Fruit fly (Drosophila melanogaster) whole organism, embryonic: ENCODE measurements around the gene CG10301.

Experiments
- Adf1 ChIP-seq: fragments of 200-800 bp; sonication (Bioruptor generic); IDR thresholded peaks from 2 replicates; pipeline ENCODE4 v1.3.6; 2022; ENCODE audit warnings: missing biosample characterization, missing genetic modification characterization
- B-H1 ChIP-seq: fragments of 200-800 bp; sonication (Bioruptor generic); IDR thresholded peaks from 3 replicates; pipeline ENCODE4 v1.3.6; 2022; ENCODE audit warnings: missing biosample characterization, missing genetic modification characterization
- BEAF-32 ChIP-seq: fragments of 200-800 bp; sonication (Bioruptor generic); optimal IDR thresholded peaks from 3 replicates; lab custom pipeline; 2017; ENCODE audit warnings: missing biosample characterization, missing genetic modification characterization, mild to moderate bottlenecking, moderate library complexity, missing genetic modification reagents
- CG10267 ChIP-seq: fragments of 200-800 bp; sonication (Bioruptor generic); optimal IDR thresholded peaks from 2 replicates; lab custom pipeline; 2018; ENCODE audit warnings: missing biosample characterization, mild to moderate bottlenecking, missing genetic modification characterization, moderate library complexity
- CG10274 ChIP-seq: fragments of 200-800 bp; sonication (Bioruptor generic); optimal IDR thresholded peaks from 3 replicates; lab custom pipeline; 2017; ENCODE audit warnings: missing biosample characterization, mild to moderate bottlenecking, missing genetic modification characterization
- CG11398 ChIP-seq: fragments of 200-800 bp; sonication (Bioruptor generic); optimal IDR thresholded peaks from 2 replicates; lab custom pipeline; 2016; ENCODE audit warnings: missing biosample characterization, missing genetic modification characterization
- CG11723 ChIP-seq: fragments of 200-800 bp; sonication (Bioruptor generic); optimal IDR thresholded peaks from 2 replicates; lab custom pipeline; 2017; ENCODE audit warnings: missing biosample characterization, mild to moderate bottlenecking, missing genetic modification characterization
- CG12104 ChIP-seq: fragments of 200-800 bp; sonication (Bioruptor generic); optimal IDR thresholded peaks from 3 replicates; lab custom pipeline; 2016; ENCODE audit warnings: missing biosample characterization, missing genetic modification characterization
- CG13123 ChIP-seq: fragments of 200-800 bp; sonication (Bioruptor generic); optimal IDR thresholded peaks from 2 replicates; lab custom pipeline; 2016; ENCODE audit warnings: missing biosample characterization, missing genetic modification characterization
- CG14860 ChIP-seq: fragments of 200-800 bp; sonication (Bioruptor generic); IDR thresholded peaks from 3 replicates; pipeline ENCODE4 v1.3.6; 2022; ENCODE audit warnings: missing biosample characterization, missing genetic modification characterization; ENCODE audit not compliant: partially characterized antibody
- CG17568 ChIP-seq: fragments of 200-800 bp; sonication (Bioruptor generic); optimal IDR thresholded peaks from 2 replicates; lab custom pipeline; 2018; ENCODE audit warnings: missing biosample characterization, mild to moderate bottlenecking, missing genetic modification characterization, moderate library complexity
- CG17802 ChIP-seq: fragments of 200-800 bp; sonication (Bioruptor generic); optimal IDR thresholded peaks from 2 replicates; lab custom pipeline; 2018; ENCODE audit warnings: missing biosample characterization, mild to moderate bottlenecking, missing genetic modification characterization, moderate library complexity
- CG17829 ChIP-seq: fragments of 200-800 bp; optimal IDR thresholded peaks from 2 replicates; lab custom pipeline; 2019; ENCODE audit warnings: missing biosample characterization, mild to moderate bottlenecking, missing genetic modification characterization, moderate library complexity
- CG17912 ChIP-seq: fragments of 200-800 bp; sonication (Bioruptor generic); optimal IDR thresholded peaks from 2 replicates; lab custom pipeline; 2018; ENCODE audit warnings: missing biosample characterization, mild to moderate bottlenecking, missing genetic modification characterization
- CG31441 ChIP-seq: fragments of 200-800 bp; sonication (Bioruptor generic); IDR thresholded peaks from 2 replicates; pipeline ENCODE4 v1.3.6; 2022; ENCODE audit warnings: missing biosample characterization, missing genetic modification characterization
- CG34224 ChIP-seq: fragments of 200-800 bp; sonication (Bioruptor generic); IDR thresholded peaks from 3 replicates; pipeline ENCODE4 v1.3.6; 2022; ENCODE audit warnings: missing biosample characterization, missing genetic modification characterization; ENCODE audit not compliant: partially characterized antibody
- CG34422 ChIP-seq: fragments of 200-800 bp; sonication (Bioruptor generic); IDR thresholded peaks from 3 replicates; pipeline ENCODE4 v1.3.6; 2022; ENCODE audit warnings: missing biosample characterization, missing genetic modification characterization
- CG43689 ChIP-seq: fragments of 200-800 bp; sonication (Bioruptor generic); IDR thresholded peaks from 2 replicates; pipeline ENCODE4 v1.3.6; 2022; ENCODE audit warnings: missing biosample characterization, missing genetic modification characterization
- CG4854 ChIP-seq: fragments of 200-800 bp; sonication (Bioruptor generic); optimal IDR thresholded peaks from 2 replicates; lab custom pipeline; 2016; ENCODE audit warnings: missing biosample characterization, missing genetic modification characterization, inconsistent platforms
- CG6272 ChIP-seq: fragments of 200-800 bp; sonication (Bioruptor generic); IDR thresholded peaks from 2 replicates; pipeline ENCODE4 v1.3.6; 2022; ENCODE audit warnings: missing biosample characterization, missing genetic modification characterization
- CG6765 ChIP-seq: fragments of 200-800 bp; sonication (Bioruptor generic); optimal IDR thresholded peaks from 3 replicates; lab custom pipeline; 2017; ENCODE audit warnings: missing biosample characterization, mild to moderate bottlenecking, missing genetic modification characterization
- CG6791 ChIP-seq: fragments of 200-800 bp; sonication (Bioruptor generic); IDR thresholded peaks from 3 replicates; pipeline ENCODE4 v1.3.6; 2022; ENCODE audit warnings: missing biosample characterization, missing genetic modification characterization; ENCODE audit not compliant: partially characterized antibody
- CG9797 ChIP-seq: fragments of 200-800 bp; sonication (Bioruptor generic); optimal IDR thresholded peaks from 3 replicates; lab custom pipeline; 2018; ENCODE audit warnings: missing biosample characterization, mild to moderate bottlenecking, missing genetic modification characterization
- CG9876 ChIP-seq: fragments of 200-800 bp; sonication (Bioruptor generic); optimal IDR thresholded peaks from 2 replicates; lab custom pipeline; 2016; ENCODE audit warnings: missing biosample characterization, missing genetic modification characterization
- Hmr ChIP-seq: fragments of 200-800 bp; sonication (Bioruptor generic); optimal IDR thresholded peaks from 3 replicates; lab custom pipeline; 2017; ENCODE audit warnings: mild to moderate bottlenecking, missing biosample characterization, missing genetic modification reagents, missing genetic modification characterization
- NFAT ChIP-seq: fragments of 200-800 bp; sonication (Bioruptor generic); IDR thresholded peaks from 2 replicates; pipeline ENCODE4 v1.3.6; 2022; ENCODE audit warnings: missing biosample characterization, missing genetic modification characterization
- PHDP ChIP-seq: fragments of 200-800 bp; sonication (Bioruptor generic); optimal IDR thresholded peaks from 3 replicates; lab custom pipeline; 2018; ENCODE audit warnings: missing biosample characterization, mild to moderate bottlenecking, missing genetic modification characterization, moderate library complexity
- Pdp1 ChIP-seq, 2 experiments: fragments of 200-800 bp; sonication (Bioruptor generic); optimal IDR thresholded peaks; 3 replicates each; lab custom pipeline; 2016; ENCODE audit warnings: missing biosample characterization in 2 of 2, missing genetic modification characterization in 2 of 2, mild to moderate bottlenecking in 1 of 2, moderate library complexity in 1 of 2
- Spps ChIP-seq: fragments of 200-800 bp; sonication (Bioruptor generic); optimal IDR thresholded peaks from 2 replicates; lab custom pipeline; 2018; ENCODE audit warnings: missing biosample characterization, mild to moderate bottlenecking, missing genetic modification characterization
- bbx ChIP-seq: fragments of 200-800 bp; sonication (Bioruptor generic); IDR thresholded peaks from 2 replicates; pipeline ENCODE4 v1.3.6; 2022; ENCODE audit warnings: missing biosample characterization, missing genetic modification characterization; ENCODE audit not compliant: partially characterized antibody
- bigmax ChIP-seq: fragments of 200-800 bp; sonication (Bioruptor generic); optimal IDR thresholded peaks from 2 replicates; lab custom pipeline; 2018; ENCODE audit warnings: missing biosample characterization, mild to moderate bottlenecking, missing genetic modification characterization
- corto ChIP-seq: fragments of 200-800 bp; sonication (Bioruptor generic); optimal IDR thresholded peaks from 2 replicates; lab custom pipeline; 2016; ENCODE audit warnings: missing biosample characterization, mild to moderate bottlenecking, missing genetic modification characterization, moderate library complexity
- disco-r ChIP-seq: fragments of 200-800 bp; sonication (Bioruptor generic); optimal IDR thresholded peaks from 2 replicates; lab custom pipeline; 2016; ENCODE audit warnings: missing biosample characterization, missing genetic modification characterization
- ham ChIP-seq: fragments of 200-800 bp; sonication (Bioruptor generic); IDR thresholded peaks from 2 replicates; pipeline ENCODE4 v1.3.6; 2022; ENCODE audit warnings: missing biosample characterization, missing genetic modification characterization
- hkb ChIP-seq, 2 experiments: fragments of 200-800 bp in 1 of 2; fragments of >200 bp in 1 of 2; sonication (Bioruptor generic) in 1 of 2; IDR thresholded peaks in 1 of 2; optimal IDR thresholded peaks in 1 of 2; 2 replicates each; pipeline versions ENCODE4 v1.3.6 to Lab custom; 2017 to 2022; ENCODE audit warnings: missing biosample characterization in 1 of 2, missing genetic modification characterization in 1 of 2
- klu ChIP-seq: fragments of 200-800 bp; sonication (Bioruptor generic); IDR thresholded peaks from 2 replicates; pipeline ENCODE4 v1.3.6; 2022; ENCODE audit warnings: missing biosample characterization, missing genetic modification characterization
- pfk ChIP-seq: fragments of 200-800 bp; sonication (Bioruptor generic); optimal IDR thresholded peaks from 2 replicates; lab custom pipeline; 2018; ENCODE audit warnings: missing biosample characterization, mild to moderate bottlenecking, missing genetic modification characterization, moderate library complexity
- rib ChIP-seq: fragments of 200-800 bp; sonication (Bioruptor generic); IDR thresholded peaks from 2 replicates; pipeline ENCODE4 v1.3.6; 2022; ENCODE audit warnings: missing biosample characterization, missing genetic modification characterization
- sens ChIP-seq: fragments of 200-800 bp; sonication (Bioruptor generic); peaks from one replicate; lab custom pipeline; 2016; ENCODE audit warnings: missing biosample characterization, missing genetic modification characterization
- shn ChIP-seq: fragments of 200-800 bp; sonication (Bioruptor generic); optimal IDR thresholded peaks from 3 replicates; lab custom pipeline; 2016; ENCODE audit warnings: missing biosample characterization, missing genetic modification characterization
- sim ChIP-seq: fragments of 200-800 bp; sonication (Bioruptor generic); IDR thresholded peaks from 2 replicates; pipeline ENCODE4 v1.3.6; 2022; ENCODE audit warnings: missing biosample characterization, missing genetic modification characterization
- sisA ChIP-seq: fragments of 200-800 bp; sonication (Bioruptor generic); IDR thresholded peaks from 2 replicates; pipeline ENCODE4 v1.3.6; 2022; ENCODE audit warnings: missing biosample characterization, missing genetic modification characterization
- slp2 ChIP-seq: fragments of 200-800 bp; sonication (Bioruptor generic); optimal IDR thresholded peaks from 2 replicates; lab custom pipeline; 2016; ENCODE audit warnings: missing biosample characterization, missing genetic modification characterization
- tin ChIP-seq: fragments of 200-800 bp; sonication (Bioruptor generic); optimal IDR thresholded peaks from 3 replicates; lab custom pipeline; 2016; ENCODE audit warnings: missing biosample characterization, missing genetic modification characterization
- toy ChIP-seq: fragments of 200-800 bp; sonication (Bioruptor generic); IDR thresholded peaks from 2 replicates; pipeline ENCODE4 v1.3.6; 2022; ENCODE audit warnings: missing biosample characterization, missing genetic modification characterization
- vvl ChIP-seq: fragments of 200-800 bp; sonication (Bioruptor generic); IDR thresholded peaks from 2 replicates; pipeline ENCODE4 v1.3.6; 2022; ENCODE audit warnings: missing biosample characterization, missing genetic modification characterization
- wdn ChIP-seq: fragments of 200-800 bp; sonication (Bioruptor generic); IDR thresholded peaks from 2 replicates; pipeline ENCODE4 v1.3.6; 2022; ENCODE audit warnings: missing biosample characterization, missing genetic modification characterization
- z ChIP-seq: fragments of 200-800 bp; sonication (Bioruptor generic); IDR thresholded peaks from 3 replicates; pipeline ENCODE4 v1.3.6; 2022; ENCODE audit warnings: missing biosample characterization, missing genetic modification characterization

Gene CG10301

DNA sequence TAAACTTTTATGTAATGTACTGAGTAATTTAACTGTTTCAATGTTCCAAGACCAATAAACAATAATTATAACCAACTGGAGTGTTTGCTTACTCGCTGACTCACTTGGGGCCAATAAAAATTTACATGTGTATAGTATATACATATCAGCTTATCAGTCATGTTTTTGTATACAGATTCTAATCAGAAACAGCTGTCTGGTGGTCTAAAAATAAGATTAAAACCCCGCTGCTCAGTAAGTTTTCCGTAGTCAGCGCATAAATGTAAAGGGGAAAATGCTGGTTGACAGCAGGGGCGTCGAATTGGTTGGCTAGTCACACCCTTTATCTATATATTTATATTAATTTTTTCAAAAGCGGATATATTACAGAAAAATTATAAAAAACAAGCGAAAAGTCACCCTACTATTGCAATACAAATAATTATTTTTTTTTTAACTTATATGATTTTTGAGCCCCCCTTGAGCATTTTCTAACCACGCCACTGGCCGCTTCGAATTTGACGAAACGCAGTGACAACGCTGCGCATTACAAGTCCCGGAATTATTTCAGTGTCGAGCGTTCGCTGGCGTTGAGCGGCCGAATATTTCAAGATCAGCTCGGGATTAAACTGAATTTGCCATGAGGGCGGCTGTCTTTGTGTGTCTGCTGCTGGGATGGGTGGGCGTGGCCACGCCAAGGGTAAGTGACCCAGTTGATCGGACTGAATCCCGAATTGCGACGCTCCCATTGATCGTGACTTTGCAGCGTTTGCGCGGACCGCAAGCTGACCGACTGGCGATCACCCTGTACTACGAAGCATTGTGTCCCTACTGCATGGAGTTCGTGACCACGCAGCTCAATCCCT is 31.4 kb upstream of the CG10301 start, which contains the start of gene GILT2 (continued):
- TF ChIP-seq klu, result peak; percentile 82
- peak; percentile 76 for TF ChIP-seq Adf1
- TF ChIP-seq CG6765, result peak; percentile 88
- 0 out of 2 replicates have a peak, but pooled peaks have one; percentile 28 for TF ChIP-seq ham (GFP tag; lab: Robert Waterston, UW)
- TF ChIP-seq sisA (GFP tag; lab: Robert Waterston, UW), result peak; percentile 90
- TF ChIP-seq CG31441, result peak; percentile 97
- no peak for TF ChIP-seq CG14860 (GFP tag; lab: Robert Waterston, UW)
- TF ChIP-seq CG43689, result peak; percentile 51; the same call in 1 of the 2 replicates
- TF ChIP-seq rib, result peak; percentile 81
- peak; percentile 79 for TF ChIP-seq wdn (GFP tag; lab: Robert Waterston, UW)
- TF ChIP-seq CG17912 (GFP tag; lab: Kevin White, UChicago), result peak; percentile 53
- TF ChIP-seq CG11398 (GFP tag; lab: Kevin White, UChicago), result no peak
- TF ChIP-seq hkb (optimal IDR thresholded peaks at IDR 0.05; lab: Kevin White, UChicago), result no peak
- TF ChIP-seq hkb (GFP tag; IDR thresholded peaks at IDR 0.05; lab: Robert Waterston, UW), result peak; percentile 95
- peak; percentile 89 for TF ChIP-seq tin (GFP tag; lab: Kevin White, UChicago)
- peak; percentile 90 for TF ChIP-seq CG11723 (GFP tag; lab: Kevin White, UChicago)
- TF ChIP-seq CG9876 (GFP tag; lab: Kevin White, UChicago), result no peak
- no peak for TF ChIP-seq CG6791 (GFP tag; lab: Robert Waterston, UW)
- peak; percentile 1 for TF ChIP-seq BEAF-32 (GFP tag; lab: Kevin White, UChicago)
- TF ChIP-seq CG12104 (GFP tag; lab: Kevin White, UChicago), result peak; percentile 93
- TF ChIP-seq Hmr (GFP tag; lab: Kevin White, UChicago), result peak; percentile 87
- TF ChIP-seq CG9797 (GFP tag; lab: Kevin White, UChicago), result peak; percentile 11
- peak; percentile 91 for TF ChIP-seq CG6272 (GFP tag; lab: Robert Waterston, UW)
- peak; percentile 91 for TF ChIP-seq sim (GFP tag; lab: Robert Waterston, UW)
- peak; percentile 96 for TF ChIP-seq PHDP (tag; lab: Kevin White, UChicago)
- peak; percentile 28 for TF ChIP-seq shn (GFP tag; lab: Kevin White, UChicago)
- peak; percentile 93 for TF ChIP-seq sens (GFP tag; lab: Kevin White, UChicago)
- TF ChIP-seq CG4854 (GFP tag; lab: Kevin White, UChicago), result peak; percentile 77
- no peak for TF ChIP-seq bbx (GFP tag; lab: Robert Waterston, UW)
- TF ChIP-seq z (GFP tag; lab: Robert Waterston, UW), result peak; percentile 36; the same call in 1 of the 3 replicates
- peak; percentile 55 for TF ChIP-seq corto (GFP tag; lab: Kevin White, UChicago)
- peak; percentile 79 for TF ChIP-seq NFAT (GFP tag; lab: Robert Waterston, UW)
- no peak for TF ChIP-seq slp2 (GFP tag; lab: Kevin White, UChicago)
- TF ChIP-seq CG17802 (tag; lab: Kevin White, UChicago), result peak; percentile 49
- TF ChIP-seq CG17568 (GFP tag; lab: Kevin White, UChicago), result no peak
- TF ChIP-seq bigmax, result no peak
- peak; percentile 78 for TF ChIP-seq B-H1 (GFP tag; lab: Robert Waterston, UW)
- TF ChIP-seq pfk, result no peak
- peak; percentile 91 for TF ChIP-seq CG34422 (GFP tag; lab: Robert Waterston, UW)
- TF ChIP-seq CG10267 (tag; lab: Kevin White, UChicago), result peak; percentile 87
- TF ChIP-seq CG34224 (GFP tag; lab: Robert Waterston, UW), result no peak
- TF ChIP-seq Spps (tag; lab: Kevin White, UChicago), result peak; percentile 84
- peak; percentile 92 for TF ChIP-seq CG17829 (tag; lab: Kevin White, UChicago)
- peak; percentile 54 for TF ChIP-seq CG13123 (GFP tag; lab: Kevin White, UChicago)
- TF ChIP-seq toy (GFP tag; lab: Robert Waterston, UW), result peak; percentile 48
- peak; percentile 97 for TF ChIP-seq vvl (GFP tag; lab: Robert Waterston, UW)
- TF ChIP-seq disco-r, result no peak
- peak; percentile 55 for TF ChIP-seq Pdp1 (GFP tag; optimal IDR thresholded peaks at IDR 0.05; lab: Kevin White, UChicago)
- peak; percentile 67 for TF ChIP-seq CG10274 (GFP tag; lab: Kevin White, UChicago)
